Worm (Caenorhabditis elegans) whole organism, L3 larva: ENCODE data around the gene F45H10.5.

ENCODE experiments used
- ceh-28 ChIP-seq: fragments of 150-350 bp; optimal IDR thresholded peaks from 2 replicates; lab custom pipeline; 2014; ENCODE audit warnings: missing biosample characterization, missing genetic modification reagents, missing genetic modification characterization
- egl-5 ChIP-seq: fragments of 150-350 bp; optimal IDR thresholded peaks from 2 replicates; lab custom pipeline; 2017; ENCODE audit warnings: missing biosample characterization, missing genetic modification reagents, missing genetic modification characterization, inconsistent platforms
- lin-39 ChIP-seq: fragments of 150-350 bp; optimal IDR thresholded peaks from 2 replicates; lab custom pipeline; 2018; ENCODE audit warnings: missing biosample characterization, missing genetic modification reagents, missing genetic modification characterization
- nhr-23 ChIP-seq: fragments of 150-350 bp; optimal IDR thresholded peaks from 2 replicates; lab custom pipeline; 2014; ENCODE audit warnings: missing biosample characterization, missing genetic modification reagents, missing genetic modification characterization
- nhr-237 ChIP-seq: fragments of 150-350 bp; optimal IDR thresholded peaks from 2 replicates; lab custom pipeline; 2014; ENCODE audit warnings: missing biosample characterization, missing genetic modification characterization
- nhr-43 ChIP-seq: sonication (generic microtip); optimal IDR thresholded peaks from 2 replicates; lab custom pipeline; 2016; ENCODE audit warnings: mild to moderate bottlenecking, missing genetic modification characterization, missing compliant biosample characterization; ENCODE audit not compliant: poor library complexity, severe bottlenecking
- nhr-67 ChIP-seq: fragments of 150-350 bp; optimal IDR thresholded peaks from 2 replicates; lab custom pipeline; 2014; ENCODE audit warnings: missing biosample characterization, missing genetic modification characterization
- sea-2 ChIP-seq: fragments of 150-350 bp; sonication (generic microtip); optimal IDR thresholded peaks from 4 replicates; lab custom pipeline; 2014; ENCODE audit warnings: missing biosample characterization, missing genetic modification reagents, missing genetic modification characterization
- tbx-2 ChIP-seq: sonication (generic microtip); optimal IDR thresholded peaks from 2 replicates; lab custom pipeline; 2016; ENCODE audit warnings: mild to moderate bottlenecking, missing genetic modification characterization, missing compliant biosample characterization

F45H10.5 gene

ce11 chrII:13547545-13547944, 45.9 kb downstream of the F45H10.5 start, which contains the start of gene ddl-2:
Gene ddl-2 (minus strand): TSS chrII:13547645.
- TF ChIP-seq nhr-23 (tag; lab: Kevin White, UChicago), result no peak
- no peak for TF ChIP-seq nhr-67
- no peak for TF ChIP-seq tbx-2 (tag; lab: Kevin White, UChicago)
- TF ChIP-seq egl-5 (tag; lab: Kevin White, UChicago), result no peak
- TF ChIP-seq sea-2 (GFP tag; lab: Kevin White, UChicago), result no peak
- no peak for TF ChIP-seq lin-39 (tag; lab: Kevin White, UChicago)
- TF ChIP-seq nhr-237 (tag; lab: Kevin White, UChicago), result no peak
- no peak for TF ChIP-seq nhr-43 (tag; lab: Kevin White, UChicago)
- no peak for TF ChIP-seq ceh-28 (tag; lab: Kevin White, UChicago)
